Worm (Caenorhabditis elegans): ENCODE measurements around the gene ZK686.5.

ZK686.5 gene

ce11 chrIII:7767415-7767814 is at the start of gene ZK686.5:
TSS of gene ZK686.5 (minus strand) at chrIII:7767515.
- no peak for TF ChIP-seq dsc-1 (tag; optimal IDR thresholded peaks at IDR 0.05)
- no peak for TF ChIP-seq elt-3 (tag; optimal IDR thresholded peaks at IDR 0.05)
- no peak for TF ChIP-seq grh-1 (GFP tag; IDR thresholded peaks at IDR 0.05)
- TF ChIP-seq unc-62 (GFP tag; optimal IDR thresholded peaks at IDR 0.05) = no peak
- no peak for TF ChIP-seq fkh-8 (tag; optimal IDR thresholded peaks at IDR 0.05)
- TF ChIP-seq C34B4.2 (tag; optimal IDR thresholded peaks at IDR 0.05) = no peak
- TF ChIP-seq ceh-63 (GFP tag; optimal IDR thresholded peaks at IDR 0.05) = no peak
- no peak for TF ChIP-seq snpc-4 (tag; optimal IDR thresholded peaks at IDR 0.05)
- no peak for TF ChIP-seq ets-5 (GFP tag; IDR thresholded peaks at IDR 0.05)
- no peak for TF ChIP-seq ceh-88 (GFP tag; IDR thresholded peaks at IDR 0.05)
- TF ChIP-seq alr-1 (tag; optimal IDR thresholded peaks at IDR 0.05; ENCODE audit: borderline replicate concordance) = no peak

DNA sequence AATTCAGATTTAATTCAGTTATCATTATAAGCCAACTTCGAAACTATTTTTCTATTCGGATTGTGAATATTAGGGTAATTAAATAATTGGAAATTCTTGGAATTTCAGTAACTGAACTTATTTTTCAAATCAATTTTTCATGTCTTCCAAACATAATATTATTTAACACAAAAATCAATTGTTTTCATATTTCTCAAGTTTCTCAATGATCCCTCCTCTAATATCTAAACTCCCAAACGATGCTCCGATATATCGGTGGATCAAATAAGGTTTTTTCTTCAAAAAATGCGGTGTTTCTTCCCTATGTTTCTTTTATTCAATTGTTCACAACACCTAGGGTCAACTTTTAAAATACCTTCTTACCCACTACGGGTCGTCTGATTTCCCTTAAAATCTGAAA is 49.1 kb upstream of the ZK686.5 start:
- TF ChIP-seq grh-1 (GFP tag; IDR thresholded peaks at IDR 0.05) (no peak), efl-1 (optimal IDR thresholded peaks at IDR 0.05) (no peak), efl-1 (GFP tag; optimal IDR thresholded peaks at IDR 0.05 in 1 of 2) (peak in 1 of 2 experiments; percentile 54), nhr-47 (tag; optimal IDR thresholded peaks at IDR 0.05) (no peak), unc-98 (GFP tag; IDR thresholded peaks at IDR 0.05) (no peak), lir-3 (tag; optimal IDR thresholded peaks at IDR 0.05; ENCODE audit: poor library complexity) (no peak), F16B12.6 (tag; optimal IDR thresholded peaks at IDR 0.05) (no peak), nhr-12 (tag; optimal IDR thresholded peaks at IDR 0.05) (no peak), mef-2 (tag; optimal IDR thresholded peaks at IDR 0.05) (no peak), vab-15 (tag; optimal IDR thresholded peaks at IDR 0.05) (no peak), unc-130 (tag; optimal IDR thresholded peaks at IDR 0.05) (no peak), zip-4 (GFP tag; optimal IDR thresholded peaks at IDR 0.05) (no peak), elt-2 (tag; optimal IDR thresholded peaks at IDR 0.05) (no peak), dpl-1 (GFP tag; optimal IDR thresholded peaks at IDR 0.05) (peak in 1 of 3 experiments; percentile 99)

DNA sequence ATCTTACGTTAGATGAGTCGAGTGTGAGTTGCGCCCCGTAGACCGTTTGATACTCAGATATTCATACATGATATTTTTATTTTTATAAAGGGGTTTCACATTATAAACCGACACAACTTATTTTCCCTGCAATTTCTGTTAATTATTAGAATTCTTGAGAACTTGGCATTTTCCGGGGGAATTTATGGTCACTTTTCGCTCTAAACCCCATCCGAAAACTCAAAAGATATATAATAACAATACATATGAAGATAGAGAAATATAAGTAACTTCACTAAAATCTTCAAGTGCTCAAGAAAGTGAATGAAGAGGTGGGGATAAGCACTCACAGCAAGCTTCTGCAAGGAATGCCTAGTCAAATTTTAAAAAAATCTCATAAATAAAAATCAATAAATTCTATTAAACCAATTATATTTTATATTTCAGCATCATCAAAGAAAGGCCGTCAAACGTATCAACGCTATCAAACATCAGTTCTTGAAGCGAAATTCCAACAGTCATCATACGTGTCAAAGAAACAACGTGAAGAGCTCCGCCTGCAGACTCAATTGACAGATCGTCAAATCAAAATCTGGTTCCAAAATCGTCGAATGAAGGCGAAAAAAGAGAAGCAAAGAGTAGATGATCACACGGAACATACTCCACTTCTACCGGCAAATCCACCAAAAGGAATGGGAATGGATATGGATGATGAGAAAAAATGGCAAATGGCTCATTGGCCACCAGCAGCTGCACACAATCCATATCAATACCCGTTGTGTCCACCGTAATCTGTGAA is 48.4 kb upstream of the ZK686.5 start:
- no peak for TF ChIP-seq unc-30 (tag; optimal IDR thresholded peaks at IDR 0.05)
- peak in 1 of 3 experiments; percentile 82 for TF ChIP-seq dpl-1 (GFP tag; optimal IDR thresholded peaks at IDR 0.05)
- TF ChIP-seq nhr-85 (tag) = peak; percentile 3
- no peak for TF ChIP-seq irx-1 (tag; optimal IDR thresholded peaks at IDR 0.05)

DNA sequence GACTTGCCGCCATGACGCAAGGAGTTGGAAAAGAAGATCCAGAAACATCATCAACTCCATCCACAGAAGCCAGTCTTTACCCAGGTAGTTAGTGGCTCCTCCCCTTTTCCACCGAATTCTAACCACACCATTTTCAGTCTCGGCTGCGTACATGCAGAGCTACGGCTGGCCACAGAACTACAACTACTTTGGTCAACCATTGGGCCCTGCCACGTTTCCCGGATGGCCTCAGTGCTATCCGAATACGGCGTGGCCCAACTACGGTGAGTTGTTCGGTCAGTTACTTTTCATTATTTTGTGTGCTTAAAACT is 47.7 kb upstream of the ZK686.5 start:
- no peak for TF ChIP-seq sptf-1 (tag; optimal IDR thresholded peaks at IDR 0.05)
- no peak for TF ChIP-seq efl-3 (GFP tag; optimal IDR thresholded peaks at IDR 0.05)
- no peak for TF ChIP-seq elt-3 (tag; optimal IDR thresholded peaks at IDR 0.05)
- TF ChIP-seq nhr-19 (GFP tag; conservative IDR thresholded peaks at IDR 0.05) = no peak
- TF ChIP-seq hpl-2 (GFP tag; optimal IDR thresholded peaks at IDR 0.05) = no peak
- no peak for TF ChIP-seq lsy-2 (tag; optimal IDR thresholded peaks at IDR 0.05)
- no peak for TF ChIP-seq ceh-63 (GFP tag; optimal IDR thresholded peaks at IDR 0.05)
- TF ChIP-seq blmp-1 (tag; optimal IDR thresholded peaks at IDR 0.05) = no peak
- no peak for TF ChIP-seq vab-15 (tag; optimal IDR thresholded peaks at IDR 0.05)
- TF ChIP-seq egl-27 (tag; optimal IDR thresholded peaks at IDR 0.05) = no peak
- TF ChIP-seq zip-4 (GFP tag; optimal IDR thresholded peaks at IDR 0.05) = no peak
- TF ChIP-seq skn-1 (tag; optimal IDR thresholded peaks at IDR 0.05) = no peak
- TF ChIP-seq fkh-10 (GFP tag; optimal IDR thresholded peaks at IDR 0.05) = no peak
- TF ChIP-seq egl-13 (tag; optimal IDR thresholded peaks at IDR 0.05) = no peak
